Worm (Caenorhabditis elegans) whole organism, mixed stage, embryonic: ENCODE results near the gene drh-1.

ENCODE experiments used
- ceh-39 ChIP-seq: fragments of 150-350 bp; optimal IDR thresholded peaks from 2 replicates; lab custom pipeline; 2014; ENCODE audit warnings: missing biosample characterization, missing genetic modification characterization
- elt-1 ChIP-seq: sonication (generic microtip); optimal IDR thresholded peaks from 2 replicates; lab custom pipeline; 2017; ENCODE audit warnings: missing genetic modification characterization, mild to moderate bottlenecking, missing compliant biosample characterization, antibody characterized with exemption, moderate library complexity, borderline replicate concordance; ENCODE audit not compliant: insufficient read depth
- elt-3 ChIP-seq: fragments of 150-350 bp; optimal IDR thresholded peaks from 2 replicates; lab custom pipeline; 2014; ENCODE audit warnings: missing biosample characterization, missing genetic modification characterization
- lin-13 ChIP-seq: fragments of 150-350 bp; optimal IDR thresholded peaks from 2 replicates; lab custom pipeline; 2014; ENCODE audit warnings: missing biosample characterization, missing genetic modification characterization
- nhr-2 ChIP-seq: fragments of 150-350 bp; optimal IDR thresholded peaks from 2 replicates; lab custom pipeline; 2014; ENCODE audit warnings: missing biosample characterization, missing genetic modification characterization
- nhr-237 ChIP-seq: fragments of 150-350 bp; optimal IDR thresholded peaks from 2 replicates; lab custom pipeline; 2014; ENCODE audit warnings: missing biosample characterization, missing genetic modification characterization
- pha-4 ChIP-seq: fragments of 150-350 bp; optimal IDR thresholded peaks from 2 replicates; lab custom pipeline; 2018; ENCODE audit warnings: missing biosample characterization, missing genetic modification reagents, missing genetic modification characterization
- unc-39 ChIP-seq: fragments of 150-350 bp; optimal IDR thresholded peaks from 2 replicates; lab custom pipeline; 2014; ENCODE audit warnings: missing biosample characterization, missing genetic modification characterization
- unc-62 ChIP-seq: fragments of 150-350 bp; optimal IDR thresholded peaks from 2 replicates; lab custom pipeline; 2014; ENCODE audit warnings: missing biosample characterization, missing genetic modification reagents, missing genetic modification characterization

- TF ChIP-seq nhr-237 (tag; lab: Kevin White, UChicago) = no peak
- TF ChIP-seq elt-1 (tag; lab: Kevin White, UChicago) = no peak
- TF ChIP-seq elt-3 (tag; lab: Kevin White, UChicago) = no peak
- no peak for TF ChIP-seq pha-4 (tag; lab: Kevin White, UChicago)
- no peak for TF ChIP-seq ceh-39 (tag; lab: Kevin White, UChicago)
- TF ChIP-seq unc-39 (tag; lab: Kevin White, UChicago) = no peak
- TF ChIP-seq lin-13 (tag; lab: Kevin White, UChicago) = no peak
- no peak for TF ChIP-seq nhr-2
- TF ChIP-seq unc-62 (GFP tag; lab: Kevin White, UChicago) = no peak
Measured at ce11 chrIV:6602376-6602775, 10.8 kb downstream of the drh-1 start, which contains the start of gene F15B10.3.
